Fruit fly (Drosophila melanogaster) whole organism, embryonic: ENCODE results near the gene Dmtn.

ENCODE experiments used
- Abd-B ChIP-seq: fragments of 200-800 bp; sonication (Bioruptor generic); optimal IDR thresholded peaks from 2 replicates; lab custom pipeline; 2018; ENCODE audit warnings: missing biosample characterization, mild to moderate bottlenecking, missing genetic modification characterization, moderate library complexity
- Adf1 ChIP-seq: fragments of 200-800 bp; sonication (Bioruptor generic); IDR thresholded peaks from 2 replicates; pipeline ENCODE4 v1.3.6; 2022; ENCODE audit warnings: missing biosample characterization, missing genetic modification characterization
- BtbVII ChIP-seq: fragments of 200-800 bp; sonication (Bioruptor generic); optimal IDR thresholded peaks from 3 replicates; lab custom pipeline; 2017; ENCODE audit warnings: missing biosample characterization, mild to moderate bottlenecking, missing genetic modification characterization
- CG10209 ChIP-seq: fragments of 200-800 bp; sonication (Bioruptor generic); optimal IDR thresholded peaks from 3 replicates; lab custom pipeline; 2017; ENCODE audit warnings: missing biosample characterization, mild to moderate bottlenecking, missing genetic modification characterization, missing genetic modification reagents
- CG10462 ChIP-seq: fragments of 200-800 bp; sonication (Bioruptor generic); optimal IDR thresholded peaks from 2 replicates; lab custom pipeline; 2016; ENCODE audit warnings: missing biosample characterization, missing genetic modification characterization
- CG13296 ChIP-seq: fragments of 200-800 bp; sonication (Bioruptor generic); optimal IDR thresholded peaks from 3 replicates; lab custom pipeline; 2018; ENCODE audit warnings: missing biosample characterization, mild to moderate bottlenecking, missing genetic modification characterization
- CG15696 ChIP-seq: fragments of 200-800 bp; sonication (Bioruptor generic); optimal IDR thresholded peaks from 2 replicates; lab custom pipeline; 2019; ENCODE audit warnings: missing biosample characterization, mild to moderate bottlenecking, missing genetic modification characterization, moderate library complexity
- CG1603 ChIP-seq: fragments of 200-800 bp; sonication (Bioruptor generic); optimal IDR thresholded peaks from 2 replicates; lab custom pipeline; 2019; ENCODE audit warnings: missing biosample characterization, mild to moderate bottlenecking, missing genetic modification characterization, moderate library complexity
- CG1647 ChIP-seq: fragments of 200-800 bp; sonication (Bioruptor generic); optimal IDR thresholded peaks from 3 replicates; lab custom pipeline; 2016; ENCODE audit warnings: missing biosample characterization, missing genetic modification characterization
- CG16815 ChIP-seq: fragments of 200-800 bp; sonication (Bioruptor generic); optimal IDR thresholded peaks from 3 replicates; lab custom pipeline; 2017; ENCODE audit warnings: missing biosample characterization, mild to moderate bottlenecking, missing genetic modification characterization
- CG17568 ChIP-seq: fragments of 200-800 bp; sonication (Bioruptor generic); optimal IDR thresholded peaks from 2 replicates; lab custom pipeline; 2018; ENCODE audit warnings: missing biosample characterization, mild to moderate bottlenecking, missing genetic modification characterization, moderate library complexity
- CG18599 ChIP-seq: fragments of 200-800 bp; sonication (Bioruptor generic); optimal IDR thresholded peaks from 3 replicates; lab custom pipeline; 2017; ENCODE audit warnings: missing biosample characterization, missing genetic modification characterization, mild to moderate bottlenecking, moderate library complexity, missing genetic modification reagents
- CG2199 ChIP-seq: fragments of 200-800 bp; sonication (Bioruptor generic); IDR thresholded peaks from 3 replicates; pipeline ENCODE4 v1.3.6; 2022; ENCODE audit warnings: missing biosample characterization, missing genetic modification characterization
- CG2678 ChIP-seq: fragments of 200-800 bp; sonication (Bioruptor generic); optimal IDR thresholded peaks from 3 replicates; lab custom pipeline; 2019; ENCODE audit warnings: missing biosample characterization, mild to moderate bottlenecking, missing genetic modification characterization, moderate library complexity
- CG2875 ChIP-seq: fragments of 200-800 bp; sonication (Bioruptor generic); optimal IDR thresholded peaks from 2 replicates; lab custom pipeline; 2017; ENCODE audit warnings: missing biosample characterization, mild to moderate bottlenecking, missing genetic modification characterization, missing genetic modification reagents
- CG31441 ChIP-seq: fragments of 200-800 bp; sonication (Bioruptor generic); IDR thresholded peaks from 2 replicates; pipeline ENCODE4 v1.3.6; 2022; ENCODE audit warnings: missing biosample characterization, missing genetic modification characterization
- CG32532 ChIP-seq: fragments of 200-800 bp; sonication (Bioruptor generic); IDR thresholded peaks from 2 replicates; pipeline ENCODE4 v1.3.6; 2022; ENCODE audit warnings: missing biosample characterization, missing genetic modification characterization
- CG4820 ChIP-seq: fragments of 200-800 bp; sonication (Bioruptor generic); optimal IDR thresholded peaks from 3 replicates; lab custom pipeline; 2016; ENCODE audit warnings: missing biosample characterization, missing genetic modification characterization
- D19B ChIP-seq: fragments of 200-800 bp; sonication (Bioruptor generic); optimal IDR thresholded peaks from 2 replicates; lab custom pipeline; 2017; ENCODE audit warnings: missing biosample characterization, mild to moderate bottlenecking, missing genetic modification characterization
- Dbx ChIP-seq: fragments of 200-800 bp; sonication (Bioruptor generic); IDR thresholded peaks from 3 replicates; pipeline ENCODE4 v1.3.6; 2022; ENCODE audit warnings: missing biosample characterization, missing genetic modification characterization
- Dfd ChIP-seq, 2 experiments: fragments of >200 bp; optimal IDR thresholded peaks; 2 replicates each; lab custom pipeline; 2017; ENCODE audit warnings: missing biosample characterization in 2 of 2, missing genetic modification characterization in 2 of 2
- Dip2 ChIP-seq: fragments of 200-800 bp; sonication (Bioruptor generic); IDR thresholded peaks from 2 replicates; pipeline ENCODE4 v1.3.6; 2022; ENCODE audit warnings: missing biosample characterization, missing genetic modification characterization
- Dll ChIP-seq: fragments of 200-800 bp; sonication (Bioruptor generic); IDR thresholded peaks from 4 replicates; pipeline ENCODE4 v1.3.6; 2022; ENCODE audit warnings: missing biosample characterization, missing genetic modification characterization; ENCODE audit not compliant: partially characterized antibody
- HLHmδ ChIP-seq: fragments of 200-800 bp; sonication (Bioruptor generic); optimal IDR thresholded peaks from 2 replicates; lab custom pipeline; 2018; ENCODE audit warnings: missing biosample characterization, mild to moderate bottlenecking, missing genetic modification characterization, moderate library complexity
- Hey ChIP-seq: fragments of 200-800 bp; sonication (Bioruptor generic); optimal IDR thresholded peaks from 3 replicates; lab custom pipeline; 2018; ENCODE audit warnings: missing biosample characterization, mild to moderate bottlenecking, missing genetic modification characterization
- Hr3 ChIP-seq: fragments of 200-800 bp; sonication (Bioruptor generic); optimal IDR thresholded peaks from 3 replicates; lab custom pipeline; 2016; ENCODE audit warnings: missing biosample characterization, missing genetic modification characterization
- Med ChIP-seq: fragments of 200-800 bp; sonication (Bioruptor generic); peaks from one replicate; lab custom pipeline; 2016; ENCODE audit warnings: missing biosample characterization, missing genetic modification characterization, mild to moderate bottlenecking, inconsistent platforms, moderate library complexity
- Pdp1 ChIP-seq, 2 experiments: fragments of 200-800 bp; sonication (Bioruptor generic); optimal IDR thresholded peaks; 3 replicates each; lab custom pipeline; 2016; ENCODE audit warnings: missing biosample characterization in 2 of 2, missing genetic modification characterization in 2 of 2, mild to moderate bottlenecking in 1 of 2, moderate library complexity in 1 of 2
- Rfx ChIP-seq: fragments of 200-800 bp; sonication (Bioruptor generic); IDR thresholded peaks from 2 replicates; pipeline ENCODE4 v1.3.6; 2022; ENCODE audit warnings: missing biosample characterization, missing genetic modification characterization
- Ssrp ChIP-seq: fragments of 200-800 bp; sonication (Bioruptor generic); optimal IDR thresholded peaks from 2 replicates; lab custom pipeline; 2018; ENCODE audit warnings: missing biosample characterization, mild to moderate bottlenecking, missing genetic modification characterization, moderate library complexity
- Xbp1 ChIP-seq: fragments of 200-800 bp; sonication (Bioruptor generic); optimal IDR thresholded peaks from 3 replicates; lab custom pipeline; 2016; ENCODE audit warnings: missing biosample characterization, mild to moderate bottlenecking, missing genetic modification characterization
- chm ChIP-seq: fragments of 200-800 bp; sonication (Bioruptor generic); IDR thresholded peaks from 2 replicates; pipeline ENCODE4 v1.3.6; 2022; ENCODE audit warnings: missing biosample characterization, missing genetic modification characterization
- croc ChIP-seq: fragments of 200-800 bp; sonication (Bioruptor generic); conservative IDR thresholded peaks from 3 replicates; pipeline ENCODE4 v1.3.6; 2022; ENCODE audit warnings: missing biosample characterization, missing genetic modification characterization
- dmrt99B ChIP-seq: fragments of 200-800 bp; sonication (Bioruptor generic); optimal IDR thresholded peaks from 2 replicates; lab custom pipeline; 2018; ENCODE audit warnings: missing biosample characterization, mild to moderate bottlenecking, missing genetic modification characterization, moderate library complexity
- ems ChIP-seq: fragments of 200-800 bp; sonication (Bioruptor generic); optimal IDR thresholded peaks from 3 replicates; lab custom pipeline; 2016; ENCODE audit warnings: missing biosample characterization, missing genetic modification characterization
- fru ChIP-seq: fragments of >200 bp; optimal IDR thresholded peaks from 2 replicates; lab custom pipeline; 2017
- ftz-f1 ChIP-seq: fragments of 200-800 bp; sonication (Bioruptor generic); optimal IDR thresholded peaks from 2 replicates; lab custom pipeline; 2016; ENCODE audit warnings: missing biosample characterization, missing genetic modification characterization
- gce ChIP-seq: fragments of 200-800 bp; sonication (Bioruptor generic); IDR thresholded peaks from 3 replicates; pipeline ENCODE4 v1.3.6; 2022; ENCODE audit warnings: missing biosample characterization, missing genetic modification characterization
- hbn ChIP-seq: fragments of 200-800 bp; sonication (Bioruptor generic); IDR thresholded peaks from 2 replicates; pipeline ENCODE4 v1.3.6; 2022; ENCODE audit warnings: missing biosample characterization, missing genetic modification characterization; ENCODE audit not compliant: partially characterized antibody
- her ChIP-seq: fragments of 200-800 bp; sonication (Bioruptor generic); optimal IDR thresholded peaks from 2 replicates; lab custom pipeline; 2016; ENCODE audit warnings: missing biosample characterization, missing genetic modification characterization
- ken ChIP-seq: fragments of 200-800 bp; sonication (Bioruptor generic); IDR thresholded peaks from 3 replicates; pipeline ENCODE4 v1.3.6; 2022; ENCODE audit warnings: missing biosample characterization, missing genetic modification characterization
- peb ChIP-seq: fragments of 200-800 bp; sonication (Bioruptor generic); IDR thresholded peaks from 2 replicates; pipeline ENCODE4 v1.3.6; 2022; ENCODE audit warnings: missing biosample characterization, missing genetic modification characterization
- prd ChIP-seq, 3 experiments: fragments of >200 bp in 2 of 3; fragments of 200-800 bp in 1 of 3; sonication (Bioruptor generic) in 1 of 3; optimal IDR thresholded peaks in 2 of 3; IDR thresholded peaks in 1 of 3; 2 replicates in 2 of 3; 3 replicates in 1 of 3; pipeline versions ENCODE4 v1.3.6 to Lab custom; 2017 to 2022; ENCODE audit warnings: missing biosample characterization in 1 of 3, missing genetic modification characterization in 1 of 3
- repo ChIP-seq: fragments of 200-800 bp; sonication (Bioruptor generic); optimal IDR thresholded peaks from 2 replicates; lab custom pipeline; 2016; ENCODE audit warnings: missing biosample characterization, missing genetic modification characterization
- sc ChIP-seq, 3 experiments: fragments of >200 bp in 2 of 3; fragments of 200-800 bp in 1 of 3; sonication (Bioruptor generic) in 1 of 3; optimal IDR thresholded peaks; 2 replicates in 2 of 3; 3 replicates in 1 of 3; lab custom pipeline; 2017; ENCODE audit warnings: mild to moderate bottlenecking in 1 of 3, missing biosample characterization in 1 of 3, missing genetic modification characterization in 1 of 3, missing genetic modification reagents in 1 of 3
- sna ChIP-seq: fragments of 200-800 bp; sonication (Bioruptor generic); IDR thresholded peaks from 2 replicates; pipeline ENCODE4 v1.3.6; 2022; ENCODE audit warnings: missing biosample characterization, missing genetic modification characterization; ENCODE audit not compliant: partially characterized antibody
- tgo ChIP-seq: fragments of 200-800 bp; sonication (Bioruptor generic); IDR thresholded peaks from 3 replicates; pipeline ENCODE4 v1.3.6; 2022; ENCODE audit warnings: missing biosample characterization, missing genetic modification characterization
- trh ChIP-seq: fragments of 200-800 bp; sonication (Bioruptor generic); optimal IDR thresholded peaks from 2 replicates; lab custom pipeline; 2016; ENCODE audit warnings: missing biosample characterization, missing genetic modification characterization
- usp ChIP-seq: fragments of >200 bp; optimal IDR thresholded peaks from 2 replicates; lab custom pipeline; 2017; ENCODE audit warnings: missing biosample characterization, missing genetic modification characterization
- wdn ChIP-seq: fragments of 200-800 bp; sonication (Bioruptor generic); IDR thresholded peaks from 2 replicates; pipeline ENCODE4 v1.3.6; 2022; ENCODE audit warnings: missing biosample characterization, missing genetic modification characterization
- z ChIP-seq: fragments of 200-800 bp; sonication (Bioruptor generic); IDR thresholded peaks from 3 replicates; pipeline ENCODE4 v1.3.6; 2022; ENCODE audit warnings: missing biosample characterization, missing genetic modification characterization

Gene Dmtn

DNA sequence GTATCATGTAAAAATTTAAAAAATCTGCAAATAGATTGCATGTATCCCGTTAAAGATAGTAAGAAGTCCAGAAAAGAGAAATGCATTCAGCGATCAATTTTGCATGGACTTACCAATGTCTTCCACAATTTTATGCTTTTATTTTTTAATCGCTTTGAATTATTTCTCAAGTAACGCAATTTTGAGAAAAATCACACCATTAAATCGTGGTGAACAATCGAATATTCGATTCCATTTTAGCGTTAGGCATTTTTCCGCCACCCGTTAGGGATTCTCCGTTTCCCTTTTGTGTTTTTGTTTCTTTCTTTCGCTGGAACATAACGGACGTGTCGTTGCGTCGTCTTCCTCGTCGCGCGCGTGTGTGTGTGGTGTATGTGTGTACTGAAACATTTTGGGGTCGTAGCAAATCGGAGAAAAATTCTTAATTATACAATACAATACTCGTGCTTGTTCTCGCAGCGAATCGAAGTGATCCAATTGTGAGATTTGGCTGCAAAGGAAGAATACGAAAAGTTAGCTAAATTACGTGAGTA, 937 bp upstream of the Dmtn start, which contains the start of gene gpp (continued):
- TF ChIP-seq CG2875 (GFP tag; lab: Kevin White, UChicago) (peak; percentile 21), repo (GFP tag; lab: Kevin White, UChicago) (no peak), Dbx (GFP tag; lab: Robert Waterston, UW) (no peak), her (GFP tag; lab: Kevin White, UChicago) (peak; percentile 100), sc (optimal IDR thresholded peaks at IDR 0.05; lab: Kevin White, UChicago) (no peak), sc (GFP tag; optimal IDR thresholded peaks at IDR 0.05; lab: Kevin White, UChicago) (no peak), CG15696 (no peak), CG10209 (GFP tag; lab: Kevin White, UChicago) (no peak), tgo (GFP tag; lab: Robert Waterston, UW) (no peak), chm (GFP tag; lab: Robert Waterston, UW) (no peak), croc (GFP tag; lab: Robert Waterston, UW) (no peak), CG17568 (no peak), CG4820 (no peak), wdn (no peak), CG18599 (GFP tag; lab: Kevin White, UChicago) (no peak), HLHmδ (GFP tag; lab: Kevin White, UChicago) (peak; percentile 63), Hr3 (GFP tag; lab: Kevin White, UChicago) (no peak), prd (optimal IDR thresholded peaks at IDR 0.05; lab: Kevin White, UChicago) (no peak), prd (GFP tag; IDR thresholded peaks at IDR 0.05; lab: Robert Waterston, UW) (no peak), gce (GFP tag; lab: Robert Waterston, UW) (no peak), CG2678 (peak; percentile 1), Hey (no peak), z (no peak), CG2199 (no peak), Adf1 (no peak), Dfd (GFP tag; optimal IDR thresholded peaks at IDR 0.05; lab: Kevin White, UChicago) (no peak), ftz-f1 (GFP tag; lab: Kevin White, UChicago) (peak; percentile 7), CG32532 (GFP tag; lab: Robert Waterston, UW) (no peak), Rfx (no peak), Med (GFP tag; lab: Kevin White, UChicago) (peak; percentile 76), D19B (no peak), ken (GFP tag; lab: Robert Waterston, UW) (no peak), Xbp1 (no peak), dmrt99B (tag; lab: Kevin White, UChicago) (no peak), CG31441 (GFP tag; lab: Robert Waterston, UW) (no peak), ems (GFP tag; lab: Kevin White, UChicago) (no peak), CG13296 (GFP tag; lab: Kevin White, UChicago) (peak; percentile 31), hbn (no peak), fru (lab: Kevin White, UChicago) (no peak), CG16815 (GFP tag; lab: Kevin White, UChicago) (no peak), Abd-B (GFP tag; lab: Kevin White, UChicago) (peak; percentile 40), BtbVII (GFP tag; lab: Kevin White, UChicago) (no peak), CG10462 (GFP tag; lab: Kevin White, UChicago) (no peak), usp (GFP tag; lab: Kevin White, UChicago) (no peak), Pdp1 (GFP tag; optimal IDR thresholded peaks at IDR 0.05; lab: Kevin White, UChicago) (peak; percentile 19 to 92), CG1647 (GFP tag; lab: Kevin White, UChicago) (no peak), CG1603 (tag; lab: Kevin White, UChicago) (peak; percentile 48), peb (GFP tag; lab: Robert Waterston, UW) (no peak), trh (GFP tag; lab: Kevin White, UChicago) (no peak), Dll (GFP tag; lab: Robert Waterston, UW) (no peak), Dip2 (GFP tag; lab: Robert Waterston, UW) (no peak), Ssrp (tag; lab: Kevin White, UChicago) (no peak), sna (GFP tag; lab: Robert Waterston, UW) (no peak)
